Fruit fly (Drosophila melanogaster): ENCODE data around the gene Ref2.

DNA sequence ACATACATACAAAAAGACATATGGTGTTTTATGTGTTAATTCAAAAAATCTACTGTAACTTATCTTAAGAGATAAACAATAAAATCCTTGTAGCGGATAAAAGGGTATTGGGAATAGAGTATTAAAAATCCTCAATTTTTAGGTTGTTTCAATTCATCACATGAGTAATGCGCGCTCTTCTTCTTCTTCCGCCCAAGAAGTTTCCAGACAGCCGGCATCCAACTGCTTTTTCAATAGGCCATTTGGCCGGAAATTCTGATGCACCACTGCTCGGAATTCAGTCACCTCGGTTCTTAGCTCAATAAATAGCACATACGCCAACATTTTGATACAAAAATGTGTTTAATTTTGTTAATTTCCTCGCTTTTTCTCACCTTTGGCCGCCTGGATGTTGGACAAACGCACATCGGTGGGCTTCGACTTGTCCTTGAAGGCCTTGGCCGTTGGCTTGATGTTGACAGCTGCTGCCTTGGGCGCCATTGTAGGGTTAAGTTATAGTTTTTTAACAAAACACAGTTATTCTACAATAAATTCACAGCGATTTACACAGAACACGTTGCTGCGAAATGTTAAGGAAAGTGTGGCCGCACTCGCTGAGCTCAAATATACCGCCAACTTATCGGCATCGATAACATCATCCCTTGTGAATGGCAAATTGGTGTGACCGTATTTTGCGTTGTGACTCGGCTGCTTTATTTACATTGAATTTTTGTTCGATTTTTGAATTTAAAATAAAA lies 46.4 kb upstream of the Ref2 start, which contains the start of the genes CCT4 and CG6153:
- TF ChIP-seq CG32121 (GFP tag; IDR thresholded peaks at IDR 0.05): no peak
- no peak for TF ChIP-seq Snoo (tag; optimal IDR thresholded peaks at IDR 0.05)
- no peak for TF ChIP-seq CG13204 (GFP tag; optimal IDR thresholded peaks at IDR 0.05)
- no peak for TF ChIP-seq CG15710 (tag; optimal IDR thresholded peaks at IDR 0.05)
- no peak for TF ChIP-seq CG9948 (tag; optimal IDR thresholded peaks at IDR 0.05)
- TF ChIP-seq CG4496 (GFP tag; IDR thresholded peaks at IDR 0.05): no peak
- TF ChIP-seq CG34367 (tag; optimal IDR thresholded peaks at IDR 0.05): no peak
- TF ChIP-seq EcR (GFP tag; optimal IDR thresholded peaks at IDR 0.05): no peak
- TF ChIP-seq CG17806 (tag; optimal IDR thresholded peaks at IDR 0.05): no peak
- TF ChIP-seq gl (tag; optimal IDR thresholded peaks at IDR 0.05): no peak
- no peak for TF ChIP-seq CG10348 (GFP tag; IDR thresholded peaks at IDR 0.05)

Measured in whole organism, pupa.